Worm (Caenorhabditis elegans) whole organism, L2 larva: ENCODE measurements around the gene irld-40.
A peak's percentile ranks its signal among the peaks of the same experiment; 100 is the strongest.

ENCODE experiments used
- C34F6.9 ChIP-seq: fragments of 150-350 bp; optimal IDR thresholded peaks from 2 replicates; lab custom pipeline; 2014; ENCODE audit warnings: missing biosample characterization, missing genetic modification characterization
- R02D3.7 ChIP-seq: fragments of 150-350 bp; optimal IDR thresholded peaks from 2 replicates; lab custom pipeline; 2014; ENCODE audit warnings: missing biosample characterization, missing genetic modification characterization
- ZK546.5 ChIP-seq: sonication (generic microtip); optimal IDR thresholded peaks from 2 replicates; lab custom pipeline; 2017; ENCODE audit warnings: missing biosample characterization, missing genetic modification characterization
- alr-1 ChIP-seq: fragments of 150-350 bp; optimal IDR thresholded peaks from 2 replicates; lab custom pipeline; 2014; ENCODE audit warnings: missing biosample characterization, missing genetic modification characterization
- aly-2 ChIP-seq: fragments of 150-350 bp; optimal IDR thresholded peaks from 2 replicates; lab custom pipeline; 2014; ENCODE audit warnings: missing biosample characterization, missing genetic modification characterization
- ama-1 ChIP-seq: fragments of 150-350 bp; optimal IDR thresholded peaks from 2 replicates; lab custom pipeline; 2018; ENCODE audit warnings: inconsistent platforms
- ceh-82 ChIP-seq: fragments of 150-350 bp; optimal IDR thresholded peaks from 2 replicates; lab custom pipeline; 2014; ENCODE audit warnings: missing biosample characterization, missing genetic modification characterization
- crh-2 ChIP-seq: sonication (generic microtip); optimal IDR thresholded peaks from 2 replicates; lab custom pipeline; 2017; ENCODE audit warnings: missing biosample characterization, missing genetic modification characterization
- dmd-4 ChIP-seq: sonication (generic microtip); optimal IDR thresholded peaks from 2 replicates; lab custom pipeline; 2017; ENCODE audit warnings: missing biosample characterization, missing genetic modification characterization
- egl-27 ChIP-seq: sonication (generic microtip); optimal IDR thresholded peaks from 3 replicates; lab custom pipeline; 2017; ENCODE audit warnings: missing biosample characterization, missing genetic modification reagents, missing genetic modification characterization
- elt-1 ChIP-seq: fragments of 150-350 bp; optimal IDR thresholded peaks from 2 replicates; lab custom pipeline; 2014; ENCODE audit warnings: missing biosample characterization, missing genetic modification characterization
- fos-1 ChIP-seq: fragments of 150-350 bp; optimal IDR thresholded peaks from 2 replicates; lab custom pipeline; 2014; ENCODE audit warnings: missing biosample characterization, missing genetic modification characterization
- gmeb-1 ChIP-seq: fragments of 150-350 bp; optimal IDR thresholded peaks from 2 replicates; lab custom pipeline; 2014; ENCODE audit warnings: missing biosample characterization, missing genetic modification characterization
- lin-11 ChIP-seq: fragments of 150-350 bp; sonication (generic microtip); optimal IDR thresholded peaks from 2 replicates; lab custom pipeline; 2014; ENCODE audit warnings: missing biosample characterization, missing genetic modification characterization, inconsistent platforms, mixed read lengths
- lin-13 ChIP-seq: fragments of 150-350 bp; optimal IDR thresholded peaks from 2 replicates; lab custom pipeline; 2014; ENCODE audit warnings: missing biosample characterization, missing genetic modification reagents, missing genetic modification characterization
- lin-39 ChIP-seq: fragments of 150-350 bp; optimal IDR thresholded peaks from 2 replicates; lab custom pipeline; 2014; ENCODE audit warnings: missing biosample characterization, missing genetic modification reagents, missing genetic modification characterization
- lsy-2 ChIP-seq, 2 experiments: fragments of 150-350 bp in 1 of 2; sonication (generic microtip) in 1 of 2; optimal IDR thresholded peaks; 2 replicates each; lab custom pipeline; 2014 to 2017; ENCODE audit warnings: missing biosample characterization in 2 of 2, missing genetic modification characterization in 2 of 2
- mab-5 ChIP-seq: fragments of 150-350 bp; optimal IDR thresholded peaks from 2 replicates; lab custom pipeline; 2014; ENCODE audit warnings: missing biosample characterization, missing genetic modification characterization
- mbf-1 ChIP-seq: sonication (generic microtip); optimal IDR thresholded peaks from 2 replicates; lab custom pipeline; 2017; ENCODE audit warnings: missing biosample characterization, missing genetic modification characterization
- nhr-10 ChIP-seq: sonication (generic microtip); optimal IDR thresholded peaks from 2 replicates; lab custom pipeline; 2017; ENCODE audit warnings: missing biosample characterization, missing genetic modification characterization
- nhr-11 ChIP-seq: fragments of 150-350 bp; optimal IDR thresholded peaks from 2 replicates; lab custom pipeline; 2014; ENCODE audit warnings: missing biosample characterization, missing genetic modification characterization
- nhr-12 ChIP-seq: fragments of 150-350 bp; optimal IDR thresholded peaks from 2 replicates; lab custom pipeline; 2014; ENCODE audit warnings: missing biosample characterization, missing genetic modification characterization
- nhr-21 ChIP-seq: fragments of 150-350 bp; optimal IDR thresholded peaks from 2 replicates; lab custom pipeline; 2014; ENCODE audit warnings: missing biosample characterization, missing genetic modification characterization
- nhr-23 ChIP-seq: fragments of 150-350 bp; optimal IDR thresholded peaks from 2 replicates; lab custom pipeline; 2014; ENCODE audit warnings: missing biosample characterization, missing genetic modification reagents, missing genetic modification characterization
- nhr-237 ChIP-seq: fragments of 150-350 bp; optimal IDR thresholded peaks from 2 replicates; lab custom pipeline; 2014; ENCODE audit warnings: missing biosample characterization, missing genetic modification characterization
- nhr-6 ChIP-seq: fragments of 150-350 bp; optimal IDR thresholded peaks from 2 replicates; lab custom pipeline; 2014; ENCODE audit warnings: missing biosample characterization, missing genetic modification characterization
- nhr-77 ChIP-seq: fragments of 150-350 bp; optimal IDR thresholded peaks from 2 replicates; lab custom pipeline; 2014; ENCODE audit warnings: missing biosample characterization, missing genetic modification characterization
- peb-1 ChIP-seq: fragments of 150-350 bp; optimal IDR thresholded peaks from 2 replicates; lab custom pipeline; 2014; ENCODE audit warnings: missing biosample characterization, missing genetic modification characterization
- sma-3 ChIP-seq: sonication (generic microtip); optimal IDR thresholded peaks from 2 replicates; lab custom pipeline; 2016; ENCODE audit warnings: missing genetic modification reagents, missing genetic modification characterization, missing compliant biosample characterization
- snpc-4 ChIP-seq: fragments of 150-350 bp; optimal IDR thresholded peaks from 2 replicates; lab custom pipeline; 2014; ENCODE audit warnings: missing biosample characterization, missing genetic modification characterization
- unc-62 ChIP-seq: fragments of 150-350 bp; optimal IDR thresholded peaks from 2 replicates; lab custom pipeline; 2014; ENCODE audit warnings: missing biosample characterization, missing genetic modification reagents, missing genetic modification characterization
- zag-1 ChIP-seq: fragments of 150-350 bp; optimal IDR thresholded peaks from 2 replicates; lab custom pipeline; 2014; ENCODE audit warnings: missing biosample characterization, missing genetic modification characterization
- ztf-11 ChIP-seq: sonication (generic microtip); optimal IDR thresholded peaks from 2 replicates; lab custom pipeline; 2017; ENCODE audit warnings: missing biosample characterization, missing genetic modification characterization
- ztf-4 ChIP-seq: fragments of 150-350 bp; optimal IDR thresholded peaks from 2 replicates; lab custom pipeline; 2014; ENCODE audit warnings: missing biosample characterization, missing genetic modification characterization

Gene irld-40

ce11 chrV:1642768-1643167 lies 19.6 kb upstream of the irld-40 start:
- TF ChIP-seq nhr-77 (tag; lab: Kevin White, UChicago) (no peak), mbf-1 (tag; lab: Kevin White, UChicago) (no peak), lin-13 (GFP tag; lab: Kevin White, UChicago) (no peak), ZK546.5 (no peak), nhr-6 (tag; lab: Kevin White, UChicago) (no peak), nhr-21 (tag; lab: Kevin White, UChicago) (no peak), aly-2 (no peak), nhr-10 (tag; lab: Kevin White, UChicago) (no peak), elt-1 (tag; lab: Kevin White, UChicago) (no peak)

ce11 chrV:1643886-1644285 lies 18.5 kb upstream of the irld-40 start, which contains the start of gene alh-2:
Gene alh-2, plus strand, starts transcription at chrV:1644169.
- no peak for TF ChIP-seq dmd-4 (tag; lab: Kevin White, UChicago)
- no peak for TF ChIP-seq lin-39 (tag; lab: Kevin White, UChicago)
- TF ChIP-seq snpc-4 (tag; lab: Kevin White, UChicago): no peak
- TF ChIP-seq nhr-11: no peak
- no peak for TF ChIP-seq crh-2 (tag; lab: Kevin White, UChicago)
- no peak for TF ChIP-seq gmeb-1 (tag; lab: Kevin White, UChicago)
- no peak for TF ChIP-seq ztf-4 (tag; lab: Kevin White, UChicago)
- no peak for TF ChIP-seq mab-5 (tag; lab: Kevin White, UChicago)
- no peak for TF ChIP-seq aly-2
- no peak for TF ChIP-seq nhr-12 (tag; lab: Kevin White, UChicago)
- TF ChIP-seq lsy-2 (tag; optimal IDR thresholded peaks at IDR 0.05; lab: Kevin White, UChicago): no peak
- TF ChIP-seq fos-1 (tag; lab: Kevin White, UChicago): no peak
- TF ChIP-seq ztf-11: no peak

ce11 chrV:1648000-1648399 lies 14.4 kb upstream of the irld-40 start, which contains the start of gene irld-45:
Gene irld-45, plus strand, starts transcription at chrV:1648300.
- no peak for TF ChIP-seq zag-1 (tag; lab: Kevin White, UChicago)
- no peak for TF ChIP-seq ztf-4 (tag; lab: Kevin White, UChicago)
- TF ChIP-seq nhr-77 (tag; lab: Kevin White, UChicago): no peak
- no peak for TF ChIP-seq crh-2 (tag; lab: Kevin White, UChicago)
- TF ChIP-seq C34F6.9 (tag; lab: Kevin White, UChicago): no peak
- TF ChIP-seq lin-13 (GFP tag; lab: Kevin White, UChicago): no peak
- no peak for TF ChIP-seq sma-3 (GFP tag; lab: Kevin White, UChicago)
- TF ChIP-seq R02D3.7 (tag; lab: Kevin White, UChicago): no peak
- no peak for TF ChIP-seq nhr-10 (tag; lab: Kevin White, UChicago)
- TF ChIP-seq ztf-11: no peak
- no peak for TF ChIP-seq unc-62
- TF ChIP-seq nhr-23 (tag; lab: Kevin White, UChicago): no peak
- TF ChIP-seq nhr-11: no peak
- TF ChIP-seq egl-27: no peak
- TF ChIP-seq ceh-82: no peak

- TF ChIP-seq mbf-1 (tag; lab: Kevin White, UChicago) (no peak), ama-1 (lab: Kevin White, UChicago) (no peak), alr-1 (tag; lab: Kevin White, UChicago) (no peak), mab-5 (tag; lab: Kevin White, UChicago) (no peak), nhr-12 (tag; lab: Kevin White, UChicago) (no peak), nhr-237 (tag; lab: Kevin White, UChicago) (no peak), nhr-10 (tag; lab: Kevin White, UChicago) (no peak), ztf-11 (no peak), lin-11 (tag; lab: Kevin White, UChicago) (no peak)
Observed at ce11 chrV:1651045-1651444, 11.3 kb upstream of the irld-40 start, which contains the start of gene irld-44. Gene irld-44, plus strand, starts transcription at chrV:1651345.

- TF ChIP-seq ZK546.5: no peak
- no peak for TF ChIP-seq mbf-1 (tag; lab: Kevin White, UChicago)
- TF ChIP-seq nhr-21 (tag; lab: Kevin White, UChicago): peak; percentile 16
- no peak for TF ChIP-seq peb-1 (tag; lab: Kevin White, UChicago)
Observed at ce11 chrV:1654845-1655244, 7.5 kb upstream of the irld-40 start, which contains the start of gene irld-11. Gene irld-11, plus strand, starts transcription at chrV:1655145.
